Fruit fly (Drosophila melanogaster) whole organism, prepupa: ENCODE data around the gene CG8301.

Experiments
- Blimp-1 ChIP-seq: fragments of 200-800 bp; sonication (Bioruptor generic); optimal IDR thresholded peaks from 3 replicates; lab custom pipeline; 2017; ENCODE audit warnings: missing biosample characterization, missing genetic modification characterization, mild to moderate bottlenecking, moderate library complexity, missing genetic modification reagents
- CG10631 ChIP-seq: fragments of 200-800 bp; sonication (Bioruptor generic); optimal IDR thresholded peaks from 2 replicates; lab custom pipeline; 2016; ENCODE audit warnings: missing biosample characterization, missing genetic modification characterization
- CG10669 ChIP-seq: fragments of 200-800 bp; sonication (Bioruptor generic); optimal IDR thresholded peaks from 3 replicates; lab custom pipeline; 2018; ENCODE audit warnings: missing biosample characterization, mild to moderate bottlenecking, missing genetic modification characterization, moderate library complexity
- CG11294 ChIP-seq: fragments of 200-800 bp; sonication (Bioruptor generic); IDR thresholded peaks from 2 replicates; pipeline ENCODE4 v1.3.6; 2022; ENCODE audit warnings: missing biosample characterization, missing genetic modification characterization
- CG11902 ChIP-seq: fragments of 200-800 bp; sonication (Bioruptor generic); optimal IDR thresholded peaks from 3 replicates; lab custom pipeline; 2016; ENCODE audit warnings: missing biosample characterization, missing genetic modification characterization
- CG1621 ChIP-seq: fragments of 200-800 bp; sonication (Bioruptor generic); optimal IDR thresholded peaks from 3 replicates; lab custom pipeline; 2018; ENCODE audit warnings: missing biosample characterization, mild to moderate bottlenecking, missing genetic modification characterization
- CG32006 ChIP-seq: fragments of 200-800 bp; sonication (Bioruptor generic); optimal IDR thresholded peaks from 3 replicates; lab custom pipeline; 2017; ENCODE audit warnings: missing biosample characterization, mild to moderate bottlenecking, missing genetic modification characterization
- CG34406 ChIP-seq: fragments of 200-800 bp; sonication (Bioruptor generic); optimal IDR thresholded peaks from 3 replicates; lab custom pipeline; 2016; ENCODE audit warnings: missing biosample characterization, missing genetic modification characterization
- CG3919 ChIP-seq: fragments of 200-800 bp; sonication (Bioruptor generic); optimal IDR thresholded peaks from 3 replicates; lab custom pipeline; 2016; ENCODE audit warnings: missing biosample characterization, missing genetic modification characterization
- CG6276 ChIP-seq: fragments of 200-800 bp; sonication (Bioruptor generic); optimal IDR thresholded peaks from 2 replicates; lab custom pipeline; 2017; ENCODE audit warnings: missing biosample characterization, mild to moderate bottlenecking, missing genetic modification characterization
- CG6792 ChIP-seq: fragments of 200-800 bp; sonication (Bioruptor generic); optimal IDR thresholded peaks from 3 replicates; lab custom pipeline; 2016; ENCODE audit warnings: missing biosample characterization, missing genetic modification characterization
- CG6854 ChIP-seq: fragments of 200-800 bp; sonication (Bioruptor generic); optimal IDR thresholded peaks from 2 replicates; lab custom pipeline; 2017; ENCODE audit warnings: missing biosample characterization, mild to moderate bottlenecking, missing genetic modification characterization
- CG7368 ChIP-seq: fragments of 200-800 bp; sonication (Bioruptor generic); optimal IDR thresholded peaks from 3 replicates; lab custom pipeline; 2016; ENCODE audit warnings: missing biosample characterization, missing genetic modification characterization
- CG8632 ChIP-seq: fragments of 200-800 bp; sonication (Bioruptor generic); optimal IDR thresholded peaks from 3 replicates; lab custom pipeline; 2016; ENCODE audit warnings: missing biosample characterization, missing genetic modification characterization
- CG9139 ChIP-seq: fragments of 200-800 bp; sonication (Bioruptor generic); optimal IDR thresholded peaks from 3 replicates; lab custom pipeline; 2017; ENCODE audit warnings: missing biosample characterization, mild to moderate bottlenecking, missing genetic modification characterization
- Eip75B ChIP-seq: fragments of 200-800 bp; sonication (Bioruptor generic); optimal IDR thresholded peaks from 3 replicates; lab custom pipeline; 2016; ENCODE audit warnings: missing biosample characterization, missing genetic modification characterization
- Eip78C ChIP-seq: fragments of 200-800 bp; sonication (Bioruptor generic); peaks from one replicate; lab custom pipeline; 2016; ENCODE audit warnings: missing biosample characterization, missing genetic modification characterization
- Eip93F ChIP-seq: fragments of 200-800 bp; sonication (Bioruptor generic); optimal IDR thresholded peaks from 2 replicates; lab custom pipeline; 2016; ENCODE audit warnings: missing biosample characterization, mild to moderate bottlenecking, missing genetic modification characterization
- Ets96B ChIP-seq: fragments of 200-800 bp; optimal IDR thresholded peaks from 2 replicates; lab custom pipeline; 2019; ENCODE audit warnings: missing biosample characterization, mild to moderate bottlenecking, missing genetic modification characterization, moderate library complexity
- Gug ChIP-seq: fragments of 200-800 bp; sonication (Bioruptor generic); IDR thresholded peaks from 2 replicates; pipeline ENCODE4 v1.3.6; 2022; ENCODE audit warnings: missing biosample characterization, missing genetic modification characterization
- Hr38 ChIP-seq: sonication (Bioruptor generic); optimal IDR thresholded peaks from 2 replicates; lab custom pipeline; 2016; ENCODE audit warnings: missing biosample characterization, missing genetic modification characterization
- Hr39 ChIP-seq: fragments of 200-800 bp; sonication (Bioruptor generic); optimal IDR thresholded peaks from 2 replicates; lab custom pipeline; 2016; ENCODE audit warnings: missing biosample characterization, missing genetic modification characterization
- Lpt ChIP-seq: fragments of 200-800 bp; sonication (Bioruptor generic); optimal IDR thresholded peaks from 3 replicates; lab custom pipeline; 2016; ENCODE audit warnings: missing biosample characterization, missing genetic modification characterization
- Met ChIP-seq: fragments of 200-800 bp; sonication (Bioruptor generic); optimal IDR thresholded peaks from 3 replicates; lab custom pipeline; 2016; ENCODE audit warnings: missing biosample characterization, missing genetic modification characterization
- Smox ChIP-seq: fragments of 200-800 bp; sonication (Bioruptor generic); optimal IDR thresholded peaks from 3 replicates; lab custom pipeline; 2016; ENCODE audit warnings: missing biosample characterization, missing genetic modification characterization
- Sox102F ChIP-seq: fragments of 200-800 bp; sonication (Bioruptor generic); optimal IDR thresholded peaks from 2 replicates; lab custom pipeline; 2016; ENCODE audit warnings: missing biosample characterization, mild to moderate bottlenecking, missing genetic modification characterization
- Sox14 ChIP-seq: fragments of 200-800 bp; sonication (Bioruptor generic); optimal IDR thresholded peaks from 3 replicates; lab custom pipeline; 2016; ENCODE audit warnings: missing biosample characterization, missing genetic modification characterization
- Sox15 ChIP-seq: fragments of 200-800 bp; sonication (Bioruptor generic); optimal IDR thresholded peaks from 3 replicates; lab custom pipeline; 2016; ENCODE audit warnings: missing biosample characterization, missing genetic modification characterization
- achi ChIP-seq: fragments of 200-800 bp; sonication (Bioruptor generic); optimal IDR thresholded peaks from 3 replicates; lab custom pipeline; 2016; ENCODE audit warnings: missing biosample characterization, missing genetic modification characterization
- acj6 ChIP-seq: fragments of 200-800 bp; sonication (Bioruptor generic); optimal IDR thresholded peaks from 3 replicates; lab custom pipeline; 2016; ENCODE audit warnings: missing biosample characterization, missing genetic modification characterization
- cyc ChIP-seq: fragments of 200-800 bp; sonication (Bioruptor generic); optimal IDR thresholded peaks from 3 replicates; lab custom pipeline; 2016; ENCODE audit warnings: missing biosample characterization, missing genetic modification characterization
- dac ChIP-seq: fragments of 200-800 bp; sonication (Bioruptor generic); optimal IDR thresholded peaks from 2 replicates; lab custom pipeline; 2017; ENCODE audit warnings: missing biosample characterization, mild to moderate bottlenecking, missing genetic modification characterization
- eg ChIP-seq: fragments of 200-800 bp; sonication (Bioruptor generic); IDR thresholded peaks from 3 replicates; pipeline ENCODE4 v1.3.6; 2022; ENCODE audit warnings: missing biosample characterization, missing genetic modification characterization
- esn ChIP-seq: fragments of 200-800 bp; sonication (Bioruptor generic); optimal IDR thresholded peaks from 2 replicates; lab custom pipeline; 2016; ENCODE audit warnings: missing biosample characterization, mild to moderate bottlenecking, missing genetic modification characterization, moderate library complexity
- fd59A ChIP-seq: fragments of 200-800 bp; sonication (Bioruptor generic); optimal IDR thresholded peaks from 2 replicates; lab custom pipeline; 2017; ENCODE audit warnings: missing biosample characterization, mild to moderate bottlenecking, missing genetic modification characterization, missing genetic modification reagents
- fd85E ChIP-seq: fragments of 200-800 bp; sonication (Bioruptor generic); optimal IDR thresholded peaks from 3 replicates; lab custom pipeline; 2016; ENCODE audit warnings: missing biosample characterization, missing genetic modification characterization
- net ChIP-seq: fragments of 200-800 bp; sonication (Bioruptor generic); optimal IDR thresholded peaks from 3 replicates; lab custom pipeline; 2016; ENCODE audit warnings: missing biosample characterization, missing genetic modification characterization
- pdm3 ChIP-seq: fragments of 200-800 bp; sonication (Bioruptor generic); optimal IDR thresholded peaks from 3 replicates; lab custom pipeline; 2016; ENCODE audit warnings: missing biosample characterization, missing genetic modification characterization
- spab ChIP-seq: fragments of 200-800 bp; sonication (Bioruptor generic); optimal IDR thresholded peaks from 2 replicates; lab custom pipeline; 2017; ENCODE audit warnings: missing biosample characterization, mild to moderate bottlenecking, missing genetic modification characterization, missing genetic modification reagents
- ss ChIP-seq, 2 experiments: fragments of 200-800 bp; sonication (Bioruptor generic); optimal IDR thresholded peaks; 2 replicates in 1 of 2; 3 replicates in 1 of 2; lab custom pipeline; 2017 to 2018; ENCODE audit warnings: mild to moderate bottlenecking in 2 of 2, missing biosample characterization in 2 of 2, missing genetic modification characterization in 2 of 2, moderate library complexity in 1 of 2
- topi ChIP-seq: fragments of 200-800 bp; sonication (Bioruptor generic); optimal IDR thresholded peaks from 3 replicates; lab custom pipeline; 2016; ENCODE audit warnings: missing biosample characterization, missing genetic modification characterization

The CG8301 gene

DNA sequence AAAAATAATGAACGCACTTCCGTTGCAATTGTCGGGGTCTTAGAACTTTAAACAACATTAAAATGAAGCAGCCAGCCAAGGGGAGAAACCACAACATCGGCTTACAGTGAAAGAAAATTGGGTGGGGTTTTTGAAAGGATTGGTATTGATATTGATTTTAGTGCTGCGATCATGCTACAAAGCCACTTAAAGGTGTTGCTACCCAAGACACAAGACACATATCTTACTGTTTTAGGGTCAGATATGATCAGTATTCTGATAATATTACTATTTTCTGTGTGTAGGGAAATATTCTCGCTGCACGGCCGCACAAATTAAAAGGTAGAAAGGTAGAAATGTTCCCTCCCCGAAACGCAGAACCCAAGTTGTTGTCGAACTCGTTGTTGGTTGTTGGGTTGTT, 24.0 kb downstream of the CG8301 start (continued):
- TF ChIP-seq Lpt (GFP tag; lab: Kevin White, UChicago) (peak; percentile 28), Ets96B (tag; lab: Kevin White, UChicago) (peak; percentile 71), CG32006 (peak; percentile 53), CG3919 (GFP tag; lab: Kevin White, UChicago) (peak; percentile 75), Blimp-1 (GFP tag; lab: Kevin White, UChicago) (no peak), fd85E (GFP tag; lab: Kevin White, UChicago) (no peak), pdm3 (GFP tag; lab: Kevin White, UChicago) (peak; percentile 63), eg (GFP tag; lab: Robert Waterston, UW) (no peak), CG6276 (GFP tag; lab: Kevin White, UChicago) (no peak), CG7368 (GFP tag; lab: Kevin White, UChicago) (peak; percentile 47), cyc (GFP tag; lab: Kevin White, UChicago) (peak; percentile 56), net (peak; percentile 31), Hr39 (GFP tag; lab: Kevin White, UChicago) (peak; percentile 57), esn (peak; percentile 67), Hr38 (GFP tag; lab: Kevin White, UChicago) (no peak), Eip78C (GFP tag; lab: Kevin White, UChicago) (peak; percentile 88), CG10669 (GFP tag; lab: Kevin White, UChicago) (peak; percentile 69), CG9139 (GFP tag; lab: Kevin White, UChicago) (no peak), acj6 (GFP tag; lab: Kevin White, UChicago) (peak; percentile 62), Eip75B (GFP tag; lab: Kevin White, UChicago) (peak; percentile 65), Met (GFP tag; lab: Kevin White, UChicago) (peak; percentile 52), CG10631 (GFP tag; lab: Kevin White, UChicago) (peak; percentile 69), CG11294 (no peak), CG6854 (peak; percentile 7), Sox102F (GFP tag; lab: Kevin White, UChicago) (peak; percentile 44), spab (GFP tag; lab: Kevin White, UChicago) (peak; percentile 65), ss (GFP tag; optimal IDR thresholded peaks at IDR 0.05; lab: Kevin White, UChicago) (peak; percentile 28 to 35), Gug (no peak; the same call in 1 of the 2 replicates), CG6792 (GFP tag; lab: Kevin White, UChicago) (peak; percentile 59), topi (peak; percentile 54), Smox (peak; percentile 53), Sox14 (GFP tag; lab: Kevin White, UChicago) (peak; percentile 61), CG34406 (GFP tag; lab: Kevin White, UChicago) (peak; percentile 14), dac (no peak), Sox15 (GFP tag; lab: Kevin White, UChicago) (no peak), fd59A (peak; percentile 63), CG11902 (no peak), achi (GFP tag; lab: Kevin White, UChicago) (peak; percentile 61), Eip93F (GFP tag; lab: Kevin White, UChicago) (no peak), CG8632 (GFP tag; lab: Kevin White, UChicago) (peak; percentile 35), CG1621 (tag; lab: Kevin White, UChicago) (peak; percentile 62)
